Fruit fly (Drosophila melanogaster): ENCODE results near the gene IP3K1.

Gene IP3K1

dm6 chr2L:9758856-9759255 lies 23.3 kb upstream of the IP3K1 start (continued):
- TF ChIP-seq CG7786 (GFP tag; optimal IDR thresholded peaks at IDR 0.05) (peak; percentile 52), wek (GFP tag; optimal IDR thresholded peaks at IDR 0.05) (no peak), bbx (GFP tag; IDR thresholded peaks at IDR 0.05; ENCODE audit: partially characterized antibody) (peak; percentile 95), CG32767 (GFP tag; IDR thresholded peaks at IDR 0.05) (0 out of 2 replicates have a peak, but pooled peaks have one; percentile 40), Abd-B (GFP tag; optimal IDR thresholded peaks at IDR 0.05) (peak; percentile 64), CG17568 (GFP tag; optimal IDR thresholded peaks at IDR 0.05) (no peak), org-1 (GFP tag; optimal IDR thresholded peaks at IDR 0.05) (no peak), Dbx (GFP tag; IDR thresholded peaks at IDR 0.05) (peak; percentile 82), CG18599 (GFP tag; optimal IDR thresholded peaks at IDR 0.05) (peak; percentile 58), pita (GFP tag; optimal IDR thresholded peaks at IDR 0.05) (no peak), vvl (GFP tag; IDR thresholded peaks at IDR 0.05) (peak; percentile 83), Trl (optimal IDR thresholded peaks at IDR 0.05) (peak in 1 of 2 experiments; percentile 18), Trl (GFP tag; optimal IDR thresholded peaks at IDR 0.05) (peak; percentile 64), dati (GFP tag; IDR thresholded peaks at IDR 0.05) (0 out of 2 replicates have a peak, but pooled peaks have one; percentile 7), Nf-YA (GFP tag; IDR thresholded peaks at IDR 0.05) (peak; percentile 54; the same call in 1 of the 2 replicates), tup (GFP tag; optimal IDR thresholded peaks at IDR 0.05) (no peak), trh (GFP tag; optimal IDR thresholded peaks at IDR 0.05) (no peak), Deaf1 (tag; optimal IDR thresholded peaks at IDR 0.05) (peak; percentile 96), Mrtf (GFP tag; IDR thresholded peaks at IDR 0.05) (peak; percentile 54; the same call in 1 of the 3 replicates), bab2 (GFP tag; optimal IDR thresholded peaks at IDR 0.05) (peak; percentile 58), cato (GFP tag; optimal IDR thresholded peaks at IDR 0.05; ENCODE audit: borderline replicate concordance) (peak; percentile 4), Hmx (GFP tag; optimal IDR thresholded peaks at IDR 0.05) (no peak), sd (tag; optimal IDR thresholded peaks at IDR 0.05) (no peak), CG15696 (tag; optimal IDR thresholded peaks at IDR 0.05) (peak; percentile 55), CG3995 (GFP tag; optimal IDR thresholded peaks at IDR 0.05) (no peak), insv (GFP tag; optimal IDR thresholded peaks at IDR 0.05) (no peak), CG4854 (GFP tag; optimal IDR thresholded peaks at IDR 0.05) (no peak), luna (GFP tag; optimal IDR thresholded peaks at IDR 0.05) (peak; percentile 40), exex (tag; optimal IDR thresholded peaks at IDR 0.05) (peak; percentile 58), CG11695 (GFP tag; IDR thresholded peaks at IDR 0.05) (peak; percentile 47; the same call in 1 of the 3 replicates), CG12744 (GFP tag; optimal IDR thresholded peaks at IDR 0.05) (no peak), Ptx1 (GFP tag; IDR thresholded peaks at IDR 0.05) (peak; percentile 65), GATAe (GFP tag; conservative IDR thresholded peaks at IDR 0.05) (peak; percentile 54; the same call in 1 of the 2 replicates), chm (GFP tag; IDR thresholded peaks at IDR 0.05) (peak; percentile 82), CTCF (GFP tag; optimal IDR thresholded peaks at IDR 0.05) (peak; percentile 24), tin (GFP tag; optimal IDR thresholded peaks at IDR 0.05) (peak; percentile 47), CG5953 (GFP tag; IDR thresholded peaks at IDR 0.05) (0 out of 2 replicates have a peak, but pooled peaks have one; percentile 18), Atf3 (GFP tag; optimal IDR thresholded peaks at IDR 0.05) (peak; percentile 38), CG4282 (GFP tag; optimal IDR thresholded peaks at IDR 0.05) (peak; percentile 4), Lim3 (GFP tag; IDR thresholded peaks at IDR 0.05) (no peak), CG11723 (GFP tag; optimal IDR thresholded peaks at IDR 0.05) (no peak), jing (GFP tag; optimal IDR thresholded peaks at IDR 0.05) (no peak), chn (GFP tag; optimal IDR thresholded peaks at IDR 0.05) (peak; percentile 65), CG30403 (GFP tag; optimal IDR thresholded peaks at IDR 0.05) (peak; percentile 52), bsh (GFP tag; optimal IDR thresholded peaks at IDR 0.05) (peak in 1 of 2 experiments; percentile 35), gcm2 (GFP tag; optimal IDR thresholded peaks at IDR 0.05) (no peak), lab (GFP tag; optimal IDR thresholded peaks at IDR 0.05) (peak; percentile 59), dysf (GFP tag; IDR thresholded peaks at IDR 0.05) (peak; percentile 42), CG10209 (GFP tag; optimal IDR thresholded peaks at IDR 0.05) (peak; percentile 35), slou (GFP tag; optimal IDR thresholded peaks at IDR 0.05) (no peak), CG12769 (tag; optimal IDR thresholded peaks at IDR 0.05) (no peak), ewg (GFP tag; optimal IDR thresholded peaks at IDR 0.05) (peak; percentile 57)
